Worm (Caenorhabditis elegans) whole organism, L1 larva: ENCODE data around the gene rpc-11.

ENCODE experiments used
- C16A3.4 ChIP-seq: fragments of 150-350 bp; optimal IDR thresholded peaks from 2 replicates; lab custom pipeline; 2014; ENCODE audit warnings: missing biosample characterization, missing genetic modification characterization
- C34B4.2 ChIP-seq: sonication (generic microtip); optimal IDR thresholded peaks from 2 replicates; lab custom pipeline; 2017; ENCODE audit warnings: mild to moderate bottlenecking, missing genetic modification characterization, missing compliant biosample characterization
- blmp-1 ChIP-seq: fragments of 150-350 bp; optimal IDR thresholded peaks from 2 replicates; lab custom pipeline; 2014; ENCODE audit warnings: missing biosample characterization, missing genetic modification characterization
- ceh-8 ChIP-seq: fragments of 200-800 bp; sonication (Bioruptor generic); optimal IDR thresholded peaks from 2 replicates; lab custom pipeline; 2018; ENCODE audit warnings: mild to moderate bottlenecking, missing genetic modification characterization, moderate library complexity, missing compliant biosample characterization
- ceh-82 ChIP-seq, 3 experiments: fragments of 150-350 bp in 1 of 3; sonication (generic microtip) in 2 of 3; optimal IDR thresholded peaks; 2 replicates each; lab custom pipeline; 2014 to 2017; ENCODE audit warnings: missing biosample characterization in 3 of 3, missing genetic modification characterization in 3 of 3
- ceh-88 ChIP-seq: fragments of 200-800 bp; sonication (Bioruptor generic); IDR thresholded peaks from 2 replicates; pipeline ENCODE4 v1.3.6; 2022; ENCODE audit warnings: missing genetic modification characterization, missing compliant biosample characterization
- ces-1 ChIP-seq: fragments of 150-350 bp; optimal IDR thresholded peaks from 2 replicates; lab custom pipeline; 2014; ENCODE audit warnings: missing biosample characterization, missing genetic modification reagents, missing genetic modification characterization
- efl-3 ChIP-seq: fragments of 200-800 bp; sonication (Bioruptor generic); optimal IDR thresholded peaks from 2 replicates; lab custom pipeline; 2018; ENCODE audit warnings: mild to moderate bottlenecking, missing genetic modification characterization, missing compliant biosample characterization
- egl-27 ChIP-seq, 2 experiments: fragments of 150-350 bp in 1 of 2; sonication (generic microtip); optimal IDR thresholded peaks; 3 replicates each; lab custom pipeline; 2017 to 2018; ENCODE audit warnings: missing biosample characterization in 2 of 2, missing genetic modification characterization in 2 of 2, missing genetic modification reagents in 2 of 2
- elt-2 ChIP-seq: sonication (generic microtip); optimal IDR thresholded peaks from 2 replicates; lab custom pipeline; 2016; ENCODE audit warnings: missing genetic modification characterization, mild to moderate bottlenecking, inconsistent platforms, missing compliant biosample characterization, missing genetic modification reagents
- elt-3 ChIP-seq, 6 experiments: fragments of 150-350 bp in 1 of 6; sonication (generic microtip); optimal IDR thresholded peaks; 2 replicates each; lab custom pipeline; 2017 to 2018; ENCODE audit warnings: missing biosample characterization in 6 of 6, missing genetic modification characterization in 6 of 6, inconsistent platforms in 1 of 6
- ets-5 ChIP-seq: fragments of 200-800 bp; sonication (Bioruptor generic); IDR thresholded peaks from 2 replicates; pipeline ENCODE4 v1.3.6; 2022; ENCODE audit warnings: missing genetic modification characterization, missing compliant biosample characterization
- grh-1 ChIP-seq: fragments of 200-800 bp; sonication (Bioruptor generic); IDR thresholded peaks from 2 replicates; pipeline ENCODE4 v1.3.6; 2022; ENCODE audit warnings: missing genetic modification reagents, missing genetic modification characterization, missing compliant biosample characterization
- hlh-4 ChIP-seq: sonication (generic microtip); optimal IDR thresholded peaks from 2 replicates; lab custom pipeline; 2016; ENCODE audit warnings: mild to moderate bottlenecking, missing genetic modification characterization, missing compliant biosample characterization
- hpl-2 ChIP-seq: fragments of 150-350 bp; optimal IDR thresholded peaks from 2 replicates; lab custom pipeline; 2014; ENCODE audit warnings: missing biosample characterization, missing genetic modification reagents, missing genetic modification characterization
- irx-1 ChIP-seq: sonication (generic microtip); optimal IDR thresholded peaks from 2 replicates; lab custom pipeline; 2016; ENCODE audit warnings: missing genetic modification characterization, missing compliant biosample characterization
- jun-1 ChIP-seq: fragments of 150-350 bp; optimal IDR thresholded peaks from 2 replicates; lab custom pipeline; 2014; ENCODE audit warnings: missing biosample characterization, missing genetic modification reagents, missing genetic modification characterization
- lin-35 ChIP-seq, 2 experiments: fragments of 150-350 bp; optimal IDR thresholded peaks; 2 replicates each; lab custom pipeline; 2014; ENCODE audit warnings: missing biosample characterization in 2 of 2, missing genetic modification characterization in 2 of 2, missing genetic modification reagents in 2 of 2
- lir-3 ChIP-seq: sonication (generic microtip); optimal IDR thresholded peaks from 2 replicates; lab custom pipeline; 2016; ENCODE audit warnings: mild to moderate bottlenecking, missing genetic modification characterization, moderate library complexity, missing compliant biosample characterization; ENCODE audit not compliant: poor library complexity
- lsy-2 ChIP-seq, 2 experiments: fragments of 150-350 bp; optimal IDR thresholded peaks; 2 replicates each; lab custom pipeline; 2014; ENCODE audit warnings: missing biosample characterization in 2 of 2, missing genetic modification characterization in 2 of 2
- mab-9 ChIP-seq: fragments of 200-800 bp; sonication (Bioruptor generic); IDR thresholded peaks from 2 replicates; pipeline ENCODE4 v1.3.6; 2022; ENCODE audit warnings: missing genetic modification reagents, missing genetic modification characterization, missing compliant biosample characterization
- mdl-1 ChIP-seq, 2 experiments: fragments of 150-350 bp; optimal IDR thresholded peaks; 2 replicates each; lab custom pipeline; 2014 to 2017; ENCODE audit warnings: missing biosample characterization in 2 of 2, missing genetic modification characterization in 2 of 2, inconsistent platforms in 1 of 2
- mef-2 ChIP-seq: fragments of 150-350 bp; optimal IDR thresholded peaks from 2 replicates; lab custom pipeline; 2014; ENCODE audit warnings: missing biosample characterization, missing genetic modification characterization
- nhr-19 ChIP-seq: fragments of 200-800 bp; sonication (Bioruptor generic); conservative IDR thresholded peaks from 2 replicates; pipeline ENCODE4 v1.3.6; 2022; ENCODE audit warnings: missing genetic modification characterization, missing compliant biosample characterization
- nhr-20 ChIP-seq: sonication (generic microtip); optimal IDR thresholded peaks from 2 replicates; lab custom pipeline; 2016; ENCODE audit warnings: mild to moderate bottlenecking, missing genetic modification characterization, missing compliant biosample characterization
- nhr-76 ChIP-seq: sonication (generic microtip); optimal IDR thresholded peaks from 2 replicates; lab custom pipeline; 2017; ENCODE audit warnings: missing biosample characterization, missing genetic modification characterization
- nhr-84 ChIP-seq: sonication (generic microtip); optimal IDR thresholded peaks from 2 replicates; lab custom pipeline; 2017; ENCODE audit warnings: missing biosample characterization, missing genetic modification characterization
- pqm-1 ChIP-seq: sonication (generic microtip); optimal IDR thresholded peaks from 3 replicates; lab custom pipeline; 2017; ENCODE audit warnings: missing biosample characterization, missing genetic modification characterization
- snpc-4 ChIP-seq: fragments of 150-350 bp; optimal IDR thresholded peaks from 2 replicates; lab custom pipeline; 2014; ENCODE audit warnings: missing biosample characterization, missing genetic modification characterization
- snu-23 ChIP-seq: sonication (generic microtip); optimal IDR thresholded peaks from 2 replicates; lab custom pipeline; 2016; ENCODE audit warnings: missing genetic modification characterization, missing compliant biosample characterization
- sptf-1 ChIP-seq: fragments of 150-350 bp; optimal IDR thresholded peaks from 2 replicates; lab custom pipeline; 2014; ENCODE audit warnings: missing biosample characterization, missing genetic modification characterization
- sup-37 ChIP-seq: fragments of 200-800 bp; sonication (Bioruptor generic); optimal IDR thresholded peaks from 2 replicates; lab custom pipeline; 2018; ENCODE audit warnings: mild to moderate bottlenecking, missing genetic modification characterization, missing compliant biosample characterization
- unc-130 ChIP-seq: fragments of 150-350 bp; optimal IDR thresholded peaks from 2 replicates; lab custom pipeline; 2017; ENCODE audit warnings: missing biosample characterization, missing genetic modification characterization, inconsistent platforms
- unc-98 ChIP-seq: fragments of 200-800 bp; sonication (Bioruptor generic); IDR thresholded peaks from 2 replicates; pipeline ENCODE4 v1.3.6; 2022; ENCODE audit warnings: missing genetic modification characterization, missing compliant biosample characterization
- ztf-11 ChIP-seq, 2 experiments: sonication (generic microtip); optimal IDR thresholded peaks; 2 replicates each; lab custom pipeline; 2016 to 2017; ENCODE audit warnings: missing genetic modification characterization in 2 of 2, missing biosample characterization in 1 of 2, missing compliant biosample characterization in 1 of 2
- ztf-4 ChIP-seq: fragments of 150-350 bp; optimal IDR thresholded peaks from 2 replicates; lab custom pipeline; 2014; ENCODE audit warnings: missing biosample characterization, missing genetic modification characterization

rpc-11 gene

DNA sequence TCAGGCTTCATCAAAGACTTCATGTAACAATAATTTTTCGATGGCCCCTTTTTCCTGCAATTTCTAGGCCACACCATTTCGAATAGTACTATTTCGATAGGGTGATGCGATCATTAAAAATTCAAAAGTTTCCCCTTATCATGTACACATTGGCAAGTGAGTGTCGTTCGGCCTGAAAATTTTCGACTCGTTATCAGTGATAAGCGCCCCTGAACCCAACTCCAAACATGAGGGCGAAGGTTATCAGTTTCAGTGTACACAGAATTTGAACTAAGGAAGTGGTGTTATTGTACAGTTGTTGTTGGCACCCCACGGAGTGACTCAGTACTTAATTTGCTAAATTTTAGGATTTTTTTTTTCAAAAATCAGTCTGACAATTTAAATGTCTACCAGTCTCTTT lies 30.9 kb downstream of the rpc-11 start:
- TF ChIP-seq pqm-1 (tag; lab: Kevin White, UChicago) (peak; percentile 77), jun-1 (tag; lab: Kevin White, UChicago) (peak; percentile 20), lin-35 (GFP tag; optimal IDR thresholded peaks at IDR 0.05; lab: Kevin White, UChicago) (peak in 1 of 2 experiments; percentile 25), ces-1 (GFP tag; lab: Kevin White, UChicago) (no peak), sup-37 (no peak), mab-9 (no peak), elt-2 (tag; lab: Kevin White, UChicago) (peak; percentile 92)

- TF ChIP-seq ceh-8: peak; percentile 79
- TF ChIP-seq blmp-1: peak; percentile 5
- no peak for TF ChIP-seq snu-23 (GFP tag; lab: Kevin White, UChicago)
Measured at ce11 chrIV:1377699-1378098, 32.1 kb downstream of the rpc-11 start.

DNA sequence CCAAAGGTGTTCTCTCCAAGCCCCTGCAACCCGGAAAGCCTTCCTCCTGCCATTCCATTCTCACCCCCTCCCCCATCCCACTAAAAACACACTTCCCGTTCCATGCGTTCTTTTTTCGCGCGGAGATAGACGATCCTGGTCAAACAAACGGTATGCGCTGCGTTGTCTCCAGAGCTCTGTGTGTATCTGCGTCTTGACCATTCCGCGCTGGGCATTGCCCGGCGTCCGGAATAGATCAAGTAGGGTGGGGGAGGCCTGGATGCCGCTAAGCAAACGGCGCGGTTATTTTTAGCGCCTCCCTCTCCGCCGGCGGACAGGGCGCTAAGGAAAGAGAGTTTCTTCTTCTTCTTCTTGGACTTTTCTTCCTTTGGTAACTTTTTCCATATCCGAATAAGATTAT lies 34.6 kb downstream of the rpc-11 start:
- TF ChIP-seq mef-2: no peak
- no peak for TF ChIP-seq unc-98 (GFP tag; lab: Robert Waterston, UW)
- TF ChIP-seq hlh-4 (tag; lab: Kevin White, UChicago): no peak
- no peak for TF ChIP-seq ets-5 (GFP tag; lab: Robert Waterston, UW)
- TF ChIP-seq ceh-82 (tag; optimal IDR thresholded peaks at IDR 0.05; lab: Kevin White, UChicago): no peak
- no peak for TF ChIP-seq hpl-2
- no peak for TF ChIP-seq elt-2 (tag; lab: Kevin White, UChicago)
- TF ChIP-seq nhr-84 (tag; lab: Kevin White, UChicago): no peak
- no peak for TF ChIP-seq sptf-1 (tag; lab: Kevin White, UChicago)
- no peak for TF ChIP-seq ztf-11 (tag; optimal IDR thresholded peaks at IDR 0.05; lab: Kevin White, UChicago)
- no peak for TF ChIP-seq C34B4.2
- no peak for TF ChIP-seq grh-1 (GFP tag; lab: Robert Waterston, UW)
- TF ChIP-seq, all 84 proteins: peak for 0

DNA sequence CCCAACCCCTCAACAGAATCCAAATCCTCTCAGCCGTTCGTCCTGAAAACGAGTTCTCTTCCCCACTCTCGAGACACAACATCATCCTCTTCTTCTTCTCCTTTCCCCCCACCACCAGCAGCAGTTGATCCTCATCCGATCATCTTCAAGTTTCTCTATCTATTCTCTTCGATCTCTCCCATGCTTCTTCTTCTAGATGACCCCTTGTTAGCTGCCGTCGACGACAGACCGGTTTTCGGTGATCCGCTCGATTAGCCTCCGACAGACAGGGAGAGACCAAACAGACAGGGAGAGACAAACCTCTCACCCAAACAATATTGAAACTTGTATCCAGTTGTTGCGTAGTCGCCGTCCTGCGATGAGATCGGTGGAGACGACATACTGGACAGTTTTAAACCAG lies 38.5 kb downstream of the rpc-11 start:
- TF ChIP-seq lin-35 (GFP tag; optimal IDR thresholded peaks at IDR 0.05; lab: Kevin White, UChicago): no peak
- no peak for TF ChIP-seq grh-1 (GFP tag; lab: Robert Waterston, UW)
- TF ChIP-seq unc-98 (GFP tag; lab: Robert Waterston, UW): no peak
- TF ChIP-seq sup-37: no peak
- TF ChIP-seq lsy-2 (tag; optimal IDR thresholded peaks at IDR 0.05; lab: Kevin White, UChicago): no peak
- TF ChIP-seq efl-3 (GFP tag; lab: Kevin White, UChicago): no peak
- TF ChIP-seq irx-1 (tag; lab: Kevin White, UChicago): no peak
- peak; percentile 28 for TF ChIP-seq ztf-4
- TF ChIP-seq ceh-88 (GFP tag; lab: Robert Waterston, UW): no peak
- TF ChIP-seq ceh-82 (tag; optimal IDR thresholded peaks at IDR 0.05; lab: Kevin White, UChicago): no peak
- no peak for TF ChIP-seq egl-27 (tag; optimal IDR thresholded peaks at IDR 0.05; lab: Kevin White, UChicago)
- no peak for TF ChIP-seq unc-130 (tag; lab: Kevin White, UChicago)
- TF ChIP-seq nhr-19 (GFP tag; lab: Robert Waterston, UW): no peak
- no peak for TF ChIP-seq nhr-76
- no peak for TF ChIP-seq ceh-8
- no peak for TF ChIP-seq elt-3 (tag; optimal IDR thresholded peaks at IDR 0.05; lab: Kevin White, UChicago)
- no peak for TF ChIP-seq C16A3.4
- no peak for TF ChIP-seq ets-5 (GFP tag; lab: Robert Waterston, UW)
- no peak for TF ChIP-seq snu-23 (GFP tag; lab: Kevin White, UChicago)
- peak; percentile 88 for TF ChIP-seq blmp-1
- TF ChIP-seq mdl-1 (tag; optimal IDR thresholded peaks at IDR 0.05; lab: Kevin White, UChicago): no peak
- no peak for TF ChIP-seq nhr-20 (tag; lab: Kevin White, UChicago)
- TF ChIP-seq lir-3 (tag; lab: Kevin White, UChicago): no peak
- peak; percentile 1 for TF ChIP-seq jun-1 (tag; lab: Kevin White, UChicago)
- no peak for TF ChIP-seq snpc-4
